Fruit fly (Drosophila melanogaster) whole organism, prepupa: ENCODE data around the gene CG13950.

Source experiments
- CG32006 ChIP-seq: fragments of 200-800 bp; sonication (Bioruptor generic); optimal IDR thresholded peaks from 3 replicates; lab custom pipeline; 2017; ENCODE audit warnings: missing biosample characterization, mild to moderate bottlenecking, missing genetic modification characterization
- CG3919 ChIP-seq: fragments of 200-800 bp; sonication (Bioruptor generic); optimal IDR thresholded peaks from 3 replicates; lab custom pipeline; 2016; ENCODE audit warnings: missing biosample characterization, missing genetic modification characterization
- CG6276 ChIP-seq: fragments of 200-800 bp; sonication (Bioruptor generic); optimal IDR thresholded peaks from 2 replicates; lab custom pipeline; 2017; ENCODE audit warnings: missing biosample characterization, mild to moderate bottlenecking, missing genetic modification characterization
- CG6854 ChIP-seq: fragments of 200-800 bp; sonication (Bioruptor generic); optimal IDR thresholded peaks from 2 replicates; lab custom pipeline; 2017; ENCODE audit warnings: missing biosample characterization, mild to moderate bottlenecking, missing genetic modification characterization
- CG9139 ChIP-seq: fragments of 200-800 bp; sonication (Bioruptor generic); optimal IDR thresholded peaks from 3 replicates; lab custom pipeline; 2017; ENCODE audit warnings: missing biosample characterization, mild to moderate bottlenecking, missing genetic modification characterization
- Eip78C ChIP-seq: fragments of 200-800 bp; sonication (Bioruptor generic); peaks from one replicate; lab custom pipeline; 2016; ENCODE audit warnings: missing biosample characterization, missing genetic modification characterization
- Eip93F ChIP-seq: fragments of 200-800 bp; sonication (Bioruptor generic); optimal IDR thresholded peaks from 2 replicates; lab custom pipeline; 2016; ENCODE audit warnings: missing biosample characterization, mild to moderate bottlenecking, missing genetic modification characterization
- OdsH ChIP-seq: fragments of 200-800 bp; sonication (Bioruptor generic); optimal IDR thresholded peaks from 3 replicates; lab custom pipeline; 2016; ENCODE audit warnings: missing biosample characterization, missing genetic modification characterization
- Smox ChIP-seq: fragments of 200-800 bp; sonication (Bioruptor generic); optimal IDR thresholded peaks from 3 replicates; lab custom pipeline; 2016; ENCODE audit warnings: missing biosample characterization, missing genetic modification characterization
- Sox102F ChIP-seq: fragments of 200-800 bp; sonication (Bioruptor generic); optimal IDR thresholded peaks from 2 replicates; lab custom pipeline; 2016; ENCODE audit warnings: missing biosample characterization, mild to moderate bottlenecking, missing genetic modification characterization
- fd59A ChIP-seq: fragments of 200-800 bp; sonication (Bioruptor generic); optimal IDR thresholded peaks from 2 replicates; lab custom pipeline; 2017; ENCODE audit warnings: missing biosample characterization, mild to moderate bottlenecking, missing genetic modification characterization, missing genetic modification reagents
- lz ChIP-seq: fragments of 200-800 bp; sonication (Bioruptor generic); optimal IDR thresholded peaks from 3 replicates; lab custom pipeline; 2016; ENCODE audit warnings: missing biosample characterization, missing genetic modification characterization
- spab ChIP-seq: fragments of 200-800 bp; sonication (Bioruptor generic); optimal IDR thresholded peaks from 2 replicates; lab custom pipeline; 2017; ENCODE audit warnings: missing biosample characterization, mild to moderate bottlenecking, missing genetic modification characterization, missing genetic modification reagents

dm6 chr2L:810277-810676, 49.7 kb upstream of the CG13950 start, which contains the start of gene Nnf1b:
- TF ChIP-seq lz (GFP tag; lab: Kevin White, UChicago): no peak
- TF ChIP-seq Eip93F (GFP tag; lab: Kevin White, UChicago): no peak
- TF ChIP-seq CG32006 (GFP tag; lab: Kevin White, UChicago): no peak
- TF ChIP-seq Sox102F (GFP tag; lab: Kevin White, UChicago): no peak
- TF ChIP-seq OdsH: no peak
- no peak for TF ChIP-seq CG9139
- no peak for TF ChIP-seq CG6854 (GFP tag; lab: Kevin White, UChicago)
- TF ChIP-seq spab: no peak
- no peak for TF ChIP-seq fd59A (GFP tag; lab: Kevin White, UChicago)
- no peak for TF ChIP-seq CG6276
- no peak for TF ChIP-seq Eip78C (GFP tag; lab: Kevin White, UChicago)
- no peak for TF ChIP-seq CG3919 (GFP tag; lab: Kevin White, UChicago)
- TF ChIP-seq Smox (GFP tag; lab: Kevin White, UChicago): no peak
